Worm (Caenorhabditis elegans) whole organism, midembryonic: ENCODE results near the gene F14H12.7.

ENCODE experiments used
- cog-1 ChIP-seq: sonication (generic microtip); optimal IDR thresholded peaks from 2 replicates; lab custom pipeline; 2016; ENCODE audit warnings: missing genetic modification characterization, missing compliant biosample characterization
- flt-1 ChIP-seq: fragments of 200-800 bp; sonication (Bioruptor generic); IDR thresholded peaks from 2 replicates; pipeline ENCODE4 v1.3.6; 2022; ENCODE audit warnings: missing genetic modification characterization, missing compliant biosample characterization
- klf-2 ChIP-seq: fragments of 200-800 bp; sonication (Bioruptor generic); conservative IDR thresholded peaks from 2 replicates; pipeline ENCODE4 v1.3.6; 2022; ENCODE audit warnings: missing genetic modification reagents, missing genetic modification characterization, missing compliant biosample characterization
- ztf-29 ChIP-seq: fragments of 200-800 bp; sonication (Bioruptor generic); IDR thresholded peaks from 2 replicates; pipeline ENCODE4 v1.3.6; 2022; ENCODE audit warnings: missing genetic modification reagents, missing genetic modification characterization, missing compliant biosample characterization

DNA sequence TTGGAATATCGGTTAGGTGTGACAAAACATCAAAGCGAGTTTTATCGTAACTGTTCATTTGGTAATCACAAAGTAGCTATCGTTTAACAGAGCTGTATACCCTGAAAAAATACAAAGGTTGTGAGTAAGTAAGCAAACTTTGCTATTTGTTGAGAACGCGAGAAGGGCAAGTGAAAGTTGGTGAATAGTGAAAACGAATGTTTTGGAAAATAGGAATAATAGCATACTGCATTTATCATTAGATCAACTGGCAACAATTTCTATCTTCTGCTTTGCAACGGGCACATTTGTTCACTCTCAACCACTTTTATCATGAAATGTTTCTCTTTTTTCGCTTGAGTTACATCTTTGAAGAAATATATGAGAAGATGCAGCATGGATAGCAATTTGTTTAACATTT is 33.6 kb downstream of the F14H12.7 start, which contains the start of gene C24A8.5:
- TF ChIP-seq klf-2 (GFP tag; lab: Robert Waterston, UW): no peak
- no peak for TF ChIP-seq cog-1 (tag; lab: Kevin White, UChicago)
- no peak for TF ChIP-seq ztf-29
- TF ChIP-seq flt-1 (GFP tag; lab: Robert Waterston, UW): no peak
